Fruit fly (Drosophila melanogaster) whole organism, adult: ENCODE data around the gene CycD.

Source experiments
- CG14711 ChIP-seq: fragments of 200-800 bp; sonication (Bioruptor generic); optimal IDR thresholded peaks from 2 replicates; lab custom pipeline; 2018; ENCODE audit warnings: missing biosample characterization, mild to moderate bottlenecking, missing genetic modification characterization, moderate library complexity
- CG33017 ChIP-seq: fragments of 200-800 bp; sonication (Bioruptor generic); optimal IDR thresholded peaks from 2 replicates; lab custom pipeline; 2018; ENCODE audit warnings: missing biosample characterization, mild to moderate bottlenecking, missing genetic modification characterization, moderate library complexity
- CG7045 ChIP-seq: fragments of 200-800 bp; sonication (Bioruptor generic); optimal IDR thresholded peaks from 2 replicates; lab custom pipeline; 2017; ENCODE audit warnings: missing biosample characterization, mild to moderate bottlenecking, missing genetic modification characterization
- Clk ChIP-seq: fragments of 200-800 bp; sonication (Bioruptor generic); optimal IDR thresholded peaks from 2 replicates; lab custom pipeline; 2017; ENCODE audit warnings: missing biosample characterization, missing genetic modification characterization
- Hr96 ChIP-seq: fragments of 200-800 bp; sonication (Bioruptor generic); optimal IDR thresholded peaks from 2 replicates; lab custom pipeline; 2016; ENCODE audit warnings: missing biosample characterization, missing genetic modification characterization
- kay ChIP-seq: fragments of 200-800 bp; sonication (Bioruptor generic); peaks from one replicate; lab custom pipeline; 2016; ENCODE audit warnings: missing biosample characterization, missing genetic modification characterization, borderline replicate concordance
- pad ChIP-seq: fragments of 200-800 bp; sonication (Bioruptor generic); optimal IDR thresholded peaks from 3 replicates; lab custom pipeline; 2017; ENCODE audit warnings: missing biosample characterization, missing genetic modification characterization, mild to moderate bottlenecking, moderate library complexity, missing genetic modification reagents
- toe ChIP-seq: fragments of 200-800 bp; sonication (Bioruptor generic); optimal IDR thresholded peaks from 2 replicates; lab custom pipeline; 2016; ENCODE audit warnings: missing biosample characterization, missing genetic modification characterization

DNA sequence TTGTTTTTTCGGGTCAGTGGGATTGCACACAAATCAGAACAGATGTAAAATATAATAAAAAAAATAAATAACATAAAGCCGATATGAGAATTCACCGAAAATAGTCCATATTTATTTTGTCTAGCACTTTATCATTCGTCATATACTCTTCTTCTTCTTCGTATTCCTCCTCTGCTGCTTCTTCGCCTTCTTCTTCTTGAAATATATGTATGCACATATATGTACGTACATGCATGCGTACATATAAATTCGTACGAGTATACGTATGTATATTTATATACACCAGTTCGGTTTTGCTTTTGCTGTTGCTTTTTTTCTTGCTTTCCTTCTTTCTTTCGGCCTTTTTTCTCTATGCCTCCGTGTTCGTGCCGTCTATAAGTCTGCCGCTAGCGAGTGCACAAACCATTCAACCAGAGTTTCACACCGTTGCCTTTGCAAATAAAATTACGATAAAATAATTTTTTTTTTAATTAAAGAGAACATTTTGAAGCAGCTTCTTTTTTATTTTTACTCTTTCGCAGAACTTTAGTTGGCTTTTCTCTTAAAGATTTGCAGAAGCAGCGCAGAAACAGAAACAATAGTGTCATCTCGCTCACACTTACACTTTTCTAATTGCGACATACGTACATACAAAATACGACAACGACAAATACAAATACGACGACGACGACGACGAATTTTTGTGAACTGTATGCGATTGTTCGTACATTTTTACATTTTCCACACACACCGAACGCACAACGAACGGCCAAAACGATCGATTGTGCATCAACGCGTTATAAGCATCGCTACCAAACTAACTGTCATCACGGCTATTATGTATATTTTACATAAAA, 22.8 kb downstream of the CycD start:
- TF ChIP-seq Hr96 (GFP tag; lab: Kevin White, UChicago) (no peak), CG14711 (peak; percentile 58), kay (GFP tag; lab: Kevin White, UChicago) (peak; percentile 99), CG7045 (GFP tag; lab: Kevin White, UChicago) (no peak), toe (no peak), pad (GFP tag; lab: Kevin White, UChicago) (peak; percentile 2), CG33017 (peak; percentile 63), Clk (no peak)
